Fruit fly (Drosophila melanogaster): ENCODE results near the gene CG17145.

DNA sequence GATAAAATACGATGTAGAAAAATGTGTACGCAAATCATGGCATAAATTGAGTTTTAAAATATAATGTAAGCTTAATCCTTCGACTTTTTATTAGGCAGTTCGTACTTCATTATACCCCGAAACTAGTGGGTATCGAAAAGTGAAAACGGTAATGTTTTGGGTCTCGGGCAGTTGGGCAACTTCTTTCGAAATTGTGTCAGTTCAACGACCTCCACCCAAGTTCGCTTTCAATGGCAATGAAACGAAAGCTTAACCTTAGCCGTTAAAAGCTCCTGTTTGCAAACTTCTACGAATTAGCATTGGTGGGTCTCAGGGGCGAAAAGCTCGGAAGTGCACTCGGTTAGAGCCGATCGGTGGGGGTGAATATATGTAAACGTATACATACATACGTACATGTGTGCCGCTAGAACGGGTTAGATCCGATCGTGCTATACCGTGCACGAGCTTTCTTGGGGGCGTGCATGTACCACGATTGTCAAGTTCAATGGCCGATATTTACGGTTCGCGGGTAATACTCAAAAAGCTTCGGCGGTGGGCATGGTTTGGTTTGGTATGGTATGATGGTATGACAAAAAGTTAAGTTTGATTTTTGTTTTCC is 8.7 kb downstream of the CG17145 start:
- TF ChIP-seq gl (tag; optimal IDR thresholded peaks at IDR 0.05), result no peak
- no peak for TF ChIP-seq D1 (tag; optimal IDR thresholded peaks at IDR 0.05)
- TF ChIP-seq fd96Ca (GFP tag; IDR thresholded peaks at IDR 0.05), result no peak
- TF ChIP-seq CG8301 (tag; optimal IDR thresholded peaks at IDR 0.05), result no peak
- no peak; the same call in 2 of the 3 replicates for TF ChIP-seq CG4496 (GFP tag; IDR thresholded peaks at IDR 0.05)
- peak; percentile 97 for TF ChIP-seq EcR (GFP tag; optimal IDR thresholded peaks at IDR 0.05)
- no peak for TF ChIP-seq Snoo (tag; optimal IDR thresholded peaks at IDR 0.05)
- TF ChIP-seq CG14655 (GFP tag; optimal IDR thresholded peaks at IDR 0.05), result no peak
- TF ChIP-seq Pif1B (GFP tag; optimal IDR thresholded peaks at IDR 0.05), result no peak
- TF ChIP-seq CG34367 (tag; optimal IDR thresholded peaks at IDR 0.05), result no peak
- TF ChIP-seq CG13204 (GFP tag; optimal IDR thresholded peaks at IDR 0.05), result no peak

Measured in whole organism, pupa.